Worm (Caenorhabditis elegans) whole organism, L4/young adult: ENCODE data around the gene hrg-2.

ENCODE experiments used
- W03F9.2 ChIP-seq: fragments of 150-350 bp; optimal IDR thresholded peaks from 2 replicates; lab custom pipeline; 2014; ENCODE audit warnings: missing biosample characterization, missing genetic modification characterization
- dao-5 ChIP-seq: sonication (generic microtip); optimal IDR thresholded peaks from 2 replicates; lab custom pipeline; 2016; ENCODE audit warnings: missing genotype, missing genetic modification characterization, moderate library complexity, missing compliant biosample characterization
- him-1 ChIP-seq: sonication (generic microtip); optimal IDR thresholded peaks from 2 replicates; lab custom pipeline; 2016; ENCODE audit warnings: missing genotype, missing genetic modification reagents, missing genetic modification characterization, missing compliant biosample characterization

- TF ChIP-seq dao-5 (tag; lab: Kevin White, UChicago) (no peak), him-1 (no peak), W03F9.2 (no peak)
Observed at ce11 chrV:12415656-12416055, 5.3 kb upstream of the hrg-2 start, which contains the start of gene cdr-2.
